Fruit fly (Drosophila melanogaster): ENCODE measurements around the gene CG33635.

CG33635 gene

DNA sequence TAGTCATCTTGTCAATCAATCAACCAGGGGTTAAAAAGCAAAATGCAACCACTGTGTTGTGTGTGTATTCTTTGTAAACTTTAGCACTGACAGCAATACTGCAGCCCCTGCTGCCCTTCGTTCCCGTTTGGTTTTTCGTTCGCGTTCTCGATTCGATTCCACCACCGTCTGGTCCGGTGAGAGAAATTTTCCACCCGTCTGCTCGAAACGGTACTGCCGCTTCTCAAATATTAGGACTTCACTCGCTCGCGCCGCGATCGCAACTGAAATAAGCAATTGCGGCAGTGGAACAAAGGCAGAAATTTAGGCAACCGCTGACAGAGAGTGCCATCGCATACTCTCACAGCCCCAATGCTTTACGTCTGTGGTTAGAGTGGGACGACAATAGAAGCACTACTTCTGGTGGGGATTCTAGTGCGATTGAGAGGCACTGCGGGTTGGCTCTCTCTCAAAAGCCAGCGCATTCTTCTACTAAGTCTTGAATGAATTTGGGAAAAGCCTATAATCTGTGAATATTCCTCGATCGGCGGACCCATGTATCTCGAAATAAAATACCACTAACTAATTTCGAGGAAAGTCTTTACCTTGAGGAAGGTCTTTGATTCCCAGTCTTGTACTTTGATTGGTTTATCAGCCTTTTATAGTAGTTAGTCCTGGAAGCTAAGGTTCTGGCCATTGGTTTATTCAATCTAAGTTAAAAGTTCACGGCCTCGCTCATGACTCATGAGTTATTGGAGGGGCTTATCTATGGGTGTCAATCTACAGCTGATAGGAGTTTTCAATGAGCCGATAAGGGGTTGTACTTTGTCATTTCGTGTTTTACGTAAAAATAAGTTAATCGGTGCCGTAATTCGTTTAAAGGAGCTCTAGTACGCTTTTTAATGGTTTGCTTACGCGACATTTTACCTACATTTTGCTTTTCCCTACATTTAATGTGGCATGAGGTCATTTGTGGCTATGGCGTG lies 29.2 kb downstream of the CG33635 start:
- TF ChIP-seq CG34422 (GFP tag; IDR thresholded peaks at IDR 0.05) (peak; percentile 64; the same call in 2 of the 3 replicates), Six4 (GFP tag; optimal IDR thresholded peaks at IDR 0.05) (no peak), CG4282 (GFP tag; optimal IDR thresholded peaks at IDR 0.05) (no peak), CG31365 (tag; optimal IDR thresholded peaks at IDR 0.05) (peak; percentile 66), so (GFP tag; IDR thresholded peaks at IDR 0.05) (0 out of 3 replicates have a peak, but pooled peaks have one; percentile 18), CG6791 (GFP tag; IDR thresholded peaks at IDR 0.05; ENCODE audit: partially characterized antibody) (peak; percentile 36; the same call in 1 of the 3 replicates), scrt (GFP tag; optimal IDR thresholded peaks at IDR 0.05) (peak; percentile 59), CG43689 (GFP tag; IDR thresholded peaks at IDR 0.05) (no peak), oc (tag; optimal IDR thresholded peaks at IDR 0.05) (peak; percentile 64), Hand (GFP tag; optimal IDR thresholded peaks at IDR 0.05) (peak; percentile 33), dm (GFP tag; optimal IDR thresholded peaks at IDR 0.05) (peak; percentile 11), lov (optimal IDR thresholded peaks at IDR 0.05) (no peak), lov (GFP tag; IDR thresholded peaks at IDR 0.05) (0 out of 3 replicates have a peak, but pooled peaks have one; percentile 46), CG11085 (GFP tag; IDR thresholded peaks at IDR 0.05) (no peak), CG2875 (GFP tag; optimal IDR thresholded peaks at IDR 0.05) (peak; percentile 38), CTCF (GFP tag; optimal IDR thresholded peaks at IDR 0.05) (peak; percentile 8), CG10431 (GFP tag; optimal IDR thresholded peaks at IDR 0.05) (peak; percentile 39), en (GFP tag; optimal IDR thresholded peaks at IDR 0.05) (peak; percentile 13), sug (tag; optimal IDR thresholded peaks at IDR 0.05) (peak; percentile 59), vfl (GFP tag; optimal IDR thresholded peaks at IDR 0.05) (peak; percentile 14), CG18619 (GFP tag; optimal IDR thresholded peaks at IDR 0.05) (no peak), CG16863 (GFP tag; optimal IDR thresholded peaks at IDR 0.05) (no peak), Scr (GFP tag; IDR thresholded peaks at IDR 0.05; ENCODE audit: partially characterized antibody) (no peak), z (GFP tag; IDR thresholded peaks at IDR 0.05) (peak; percentile 66; the same call in 2 of the 3 replicates), NC2α (GFP tag; optimal IDR thresholded peaks at IDR 0.05) (no peak), CG18476 (GFP tag; optimal IDR thresholded peaks at IDR 0.05) (no peak), Dip3 (GFP tag; optimal IDR thresholded peaks at IDR 0.05) (no peak), CG13296 (GFP tag; optimal IDR thresholded peaks at IDR 0.05) (peak; percentile 66), CG7271 (tag; optimal IDR thresholded peaks at IDR 0.05) (no peak), stwl (tag; optimal IDR thresholded peaks at IDR 0.05) (peak; percentile 36), unpg (GFP tag; optimal IDR thresholded peaks at IDR 0.05) (peak; percentile 11), vnd (GFP tag; IDR thresholded peaks at IDR 0.05; ENCODE audit: partially characterized antibody) (no peak), CG13424 (tag; optimal IDR thresholded peaks at IDR 0.05) (peak; percentile 1), slp2 (GFP tag; optimal IDR thresholded peaks at IDR 0.05) (no peak), Side (GFP tag; optimal IDR thresholded peaks at IDR 0.05) (peak; percentile 46), kni (GFP tag; optimal IDR thresholded peaks at IDR 0.05) (peak; percentile 77), Lhr (GFP tag; optimal IDR thresholded peaks at IDR 0.05) (no peak), klu (GFP tag; IDR thresholded peaks at IDR 0.05) (0 out of 2 replicates have a peak, but pooled peaks have one; percentile 10), CG10147 (GFP tag; optimal IDR thresholded peaks at IDR 0.05) (peak; percentile 34), CG7786 (GFP tag; optimal IDR thresholded peaks at IDR 0.05) (no peak), yki (optimal IDR thresholded peaks at IDR 0.05) (peak; percentile 12), CG31224 (GFP tag; IDR thresholded peaks at IDR 0.05) (no peak), CrebB (tag; optimal IDR thresholded peaks at IDR 0.05) (peak; percentile 73), wor (GFP tag; IDR thresholded peaks at IDR 0.05) (no peak), Dll (GFP tag; IDR thresholded peaks at IDR 0.05; ENCODE audit: partially characterized antibody) (no peak; the same call in 3 of the 4 replicates), CG34224 (GFP tag; IDR thresholded peaks at IDR 0.05; ENCODE audit: partially characterized antibody) (peak; percentile 50; the same call in 1 of the 3 replicates), CG18764 (GFP tag; optimal IDR thresholded peaks at IDR 0.05) (no peak), bsh (GFP tag; optimal IDR thresholded peaks at IDR 0.05) (peak in 1 of 2 experiments; percentile 3)
